Worm (Caenorhabditis elegans) whole organism, young adult: Measurements from ENCODE around the gene C01G10.10.
A peak's percentile ranks its signal among the peaks of the same experiment; 100 is the strongest.

Experiments used
- F33H1.4 ChIP-seq: fragments of 200-800 bp; sonication (Bioruptor generic); IDR thresholded peaks from 2 replicates; pipeline ENCODE4 v1.3.6; 2022; ENCODE audit warnings: missing genetic modification reagents, missing genetic modification characterization, missing compliant biosample characterization
- attf-6 ChIP-seq: fragments of 200-800 bp; sonication (Bioruptor generic); IDR thresholded peaks from 2 replicates; pipeline ENCODE4 v1.3.6; 2022; ENCODE audit warnings: missing genetic modification reagents, missing genetic modification characterization, missing compliant biosample characterization
- dpff-1 ChIP-seq: sonication (generic microtip); optimal IDR thresholded peaks from 2 replicates; lab custom pipeline; 2017; ENCODE audit warnings: mild to moderate bottlenecking, missing genetic modification characterization, missing compliant biosample characterization
- nhr-120 ChIP-seq: fragments of 200-800 bp; sonication (Bioruptor generic); IDR thresholded peaks from 2 replicates; pipeline ENCODE4 v1.3.6; 2022; ENCODE audit warnings: missing genetic modification characterization, missing compliant biosample characterization
- pbrm-1 ChIP-seq: fragments of 200-800 bp; sonication (Bioruptor generic); IDR thresholded peaks from 2 replicates; pipeline ENCODE4 v1.3.6; 2022; ENCODE audit warnings: missing genetic modification reagents, missing genetic modification characterization, missing compliant biosample characterization
- snpc-4 ChIP-seq, 5 experiments: fragments of 150-350 bp in 1 of 5; sonication (generic microtip) in 4 of 5; optimal IDR thresholded peaks; 2 replicates each; lab custom pipeline; 2014 to 2018; ENCODE audit warnings: missing genetic modification characterization in 5 of 5, missing biosample characterization in 3 of 5, antibody characterized with exemption in 2 of 5, mild to moderate bottlenecking in 2 of 5, missing compliant biosample characterization in 2 of 5, missing genotype in 2 of 5, moderate library complexity in 2 of 5, missing genetic modification reagents in 1 of 5

ce11 chrV:15085335-15085800, 3.1 kb upstream of the C01G10.10 start, which contains the start of the genes ahsa-1 and C01G10.7:
- no peak for TF ChIP-seq snpc-4 (GFP tag; optimal IDR thresholded peaks at IDR 0.05; lab: Kevin White, UChicago)
- TF ChIP-seq snpc-4 (tag; optimal IDR thresholded peaks at IDR 0.05; lab: Kevin White, UChicago), result peak in 3 of 4 experiments; percentile 69 to 85 (median 74)
- peak; percentile 70 for TF ChIP-seq F33H1.4 (GFP tag; lab: Robert Waterston, UW)
- no peak for TF ChIP-seq dpff-1 (tag; lab: Kevin White, UChicago)
- no peak for TF ChIP-seq attf-6
- TF ChIP-seq pbrm-1 (GFP tag; lab: Robert Waterston, UW), result peak; percentile 87; the same call in 1 of the 2 replicates
- no peak for TF ChIP-seq nhr-120 (GFP tag; lab: Robert Waterston, UW)
